Worm (Caenorhabditis elegans): ENCODE measurements around the gene aak-1.

aak-1 gene

ce11 chrIII:8782080-8782479 lies 21.2 kb upstream of the aak-1 start:
- TF ChIP-seq sdz-12 (GFP tag; optimal IDR thresholded peaks at IDR 0.05) (no peak), ZK546.5 (tag; optimal IDR thresholded peaks at IDR 0.05) (no peak), ceh-28 (tag; optimal IDR thresholded peaks at IDR 0.05) (no peak), mes-2 (tag; optimal IDR thresholded peaks at IDR 0.05; ENCODE audit: poor library complexity, severe bottlenecking) (no peak), skn-1 (tag; optimal IDR thresholded peaks at IDR 0.05) (no peak), cey-2 (tag; optimal IDR thresholded peaks at IDR 0.05; ENCODE audit: borderline replicate concordance, insufficient read depth) (no peak), hif-1 (tag; optimal IDR thresholded peaks at IDR 0.05) (no peak), nhr-28 (tag; optimal IDR thresholded peaks at IDR 0.05) (no peak), zip-2 (tag; optimal IDR thresholded peaks at IDR 0.05) (no peak), dpl-1 (GFP tag; optimal IDR thresholded peaks at IDR 0.05) (peak; percentile 12), spr-3 (GFP tag; optimal IDR thresholded peaks at IDR 0.05) (no peak), jun-1 (tag; optimal IDR thresholded peaks at IDR 0.05) (no peak), ctbp-1 (GFP tag; IDR thresholded peaks at IDR 0.05) (no peak), hlh-11 (tag; optimal IDR thresholded peaks at IDR 0.05) (peak; percentile 2), lin-39 (tag; optimal IDR thresholded peaks at IDR 0.05) (no peak), rbr-2 (tag; optimal IDR thresholded peaks at IDR 0.05) (peak; percentile 1), nhr-11 (tag; optimal IDR thresholded peaks at IDR 0.05) (peak; percentile 4), Y105C5A.15 (GFP tag; IDR thresholded peaks at IDR 0.05) (no peak), nhr-48 (tag; optimal IDR thresholded peaks at IDR 0.05) (no peak), F44E2.7 (GFP tag; IDR thresholded peaks at IDR 0.05) (no peak), unc-62 (GFP tag; optimal IDR thresholded peaks at IDR 0.05 in 1 of 2) (peak in 1 of 2 experiments; percentile 93), unc-62 (tag; optimal IDR thresholded peaks at IDR 0.05) (no peak), gei-8 (GFP tag; optimal IDR thresholded peaks at IDR 0.05) (no peak), F37D6.2 (tag; optimal IDR thresholded peaks at IDR 0.05) (no peak), unc-39 (tag; optimal IDR thresholded peaks at IDR 0.05) (no peak), ceh-82 (tag; optimal IDR thresholded peaks at IDR 0.05) (no peak), vab-7 (GFP tag; IDR thresholded peaks at IDR 0.05) (no peak), snpc-4 (tag; optimal IDR thresholded peaks at IDR 0.05) (no peak), mxl-3 (GFP tag; optimal IDR thresholded peaks at IDR 0.05) (no peak), lin-15B (tag; optimal IDR thresholded peaks at IDR 0.05) (no peak), mxl-2 (GFP tag; conservative IDR thresholded peaks at IDR 0.05) (no peak), zip-11 (GFP tag; IDR thresholded peaks at IDR 0.05) (no peak), nhr-10 (tag; optimal IDR thresholded peaks at IDR 0.05) (no peak), lin-1 (GFP tag; IDR thresholded peaks at IDR 0.05) (no peak), nhr-41 (GFP tag; IDR thresholded peaks at IDR 0.05) (no peak), snpc-1.2 (GFP tag; IDR thresholded peaks at IDR 0.05) (no peak), mdt-29 (GFP tag; IDR thresholded peaks at IDR 0.05) (no peak), dve-1 (tag; optimal IDR thresholded peaks at IDR 0.05; ENCODE audit: insufficient read depth) (no peak), dmd-6 (GFP tag; IDR thresholded peaks at IDR 0.05) (0 out of 2 replicates have a peak, but pooled peaks have one; percentile 20), egl-43 (GFP tag; IDR thresholded peaks at IDR 0.05) (no peak), lir-3 (tag; optimal IDR thresholded peaks at IDR 0.05) (no peak), Y5F2A.4 (GFP tag; optimal IDR thresholded peaks at IDR 0.05) (no peak), ceh-20 (GFP tag; IDR thresholded peaks at IDR 0.05) (no peak), daf-19 (GFP tag; conservative IDR thresholded peaks at IDR 0.05) (no peak), tra-1 (GFP tag; IDR thresholded peaks at IDR 0.05) (no peak), ces-1 (GFP tag; optimal IDR thresholded peaks at IDR 0.05) (no peak), aly-2 (tag; optimal IDR thresholded peaks at IDR 0.05) (no peak), php-3 (GFP tag; IDR thresholded peaks at IDR 0.05) (no peak), daf-16 (GFP tag; optimal IDR thresholded peaks at IDR 0.05) (peak in 1 of 2 experiments; percentile 4), daf-16 (tag; optimal IDR thresholded peaks at IDR 0.05) (no peak), lim-7 (GFP tag; IDR thresholded peaks at IDR 0.05) (no peak), unc-130 (GFP tag; optimal IDR thresholded peaks at IDR 0.05) (no peak), D1046.2 (GFP tag; IDR thresholded peaks at IDR 0.05) (no peak)

Measured in whole organism, L4 larva.